Worm (Caenorhabditis elegans) whole organism, midembryonic: ENCODE results near the gene bcat-1.

Experiments used
- flt-1 ChIP-seq: fragments of 200-800 bp; sonication (Bioruptor generic); IDR thresholded peaks from 2 replicates; pipeline ENCODE4 v1.3.6; 2022; ENCODE audit warnings: missing genetic modification characterization, missing compliant biosample characterization
- med-1 ChIP-seq: sonication (generic microtip); optimal IDR thresholded peaks from 2 replicates; lab custom pipeline; 2017; ENCODE audit warnings: missing genetic modification characterization, mild to moderate bottlenecking, missing compliant biosample characterization, antibody characterized with exemption, missing genetic modification reagents; ENCODE audit not compliant: insufficient read depth
- tab-1 ChIP-seq: fragments of 200-800 bp; sonication (Bioruptor generic); IDR thresholded peaks from 2 replicates; pipeline ENCODE4 v1.3.6; 2022; ENCODE audit warnings: missing genetic modification characterization, missing compliant biosample characterization
- ztf-23 ChIP-seq: fragments of 200-800 bp; sonication (Bioruptor generic); IDR thresholded peaks from 2 replicates; pipeline ENCODE4 v1.3.6; 2022; ENCODE audit warnings: missing genetic modification reagents, missing genetic modification characterization, missing compliant biosample characterization
- ztf-29 ChIP-seq: fragments of 200-800 bp; sonication (Bioruptor generic); IDR thresholded peaks from 2 replicates; pipeline ENCODE4 v1.3.6; 2022; ENCODE audit warnings: missing genetic modification reagents, missing genetic modification characterization, missing compliant biosample characterization

DNA sequence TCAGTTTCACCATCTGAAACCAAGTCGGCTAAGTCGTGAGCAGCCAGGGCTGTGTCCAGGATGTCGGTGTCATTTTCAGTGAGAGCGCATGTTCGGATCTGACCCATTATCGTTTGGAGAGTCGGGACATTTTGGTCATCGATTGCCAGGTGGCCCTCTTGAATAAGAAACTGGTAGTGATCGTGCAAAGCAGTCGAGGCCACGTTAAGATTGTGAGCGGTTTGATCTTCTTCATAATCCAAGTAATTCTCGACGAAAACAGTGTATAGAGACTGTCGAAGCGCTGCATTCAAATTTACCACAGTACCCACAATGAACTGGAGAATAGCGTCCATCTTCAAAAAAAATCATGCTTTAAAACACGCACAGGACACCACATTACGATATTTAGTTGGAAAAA, 14.8 kb upstream of the bcat-1 start, which contains the start of gene T14G8.6:
- TF ChIP-seq ztf-29 (GFP tag; lab: Robert Waterston, UW) = no peak
- TF ChIP-seq flt-1 (GFP tag; lab: Robert Waterston, UW) = no peak
- no peak for TF ChIP-seq tab-1 (GFP tag; lab: Robert Waterston, UW)
- no peak for TF ChIP-seq ztf-23 (GFP tag; lab: Robert Waterston, UW)
- TF ChIP-seq med-1 (GFP tag; lab: Kevin White, UChicago) = no peak
